Worm (Caenorhabditis elegans): ENCODE results near the gene his-3.
A peak's percentile ranks its signal among the peaks of the same experiment; 100 is the strongest.

Gene his-3

ce11 chrV:16023559-16023958 is 17.0 kb upstream of the his-3 start:
- TF ChIP-seq set-16 (GFP tag; IDR thresholded peaks at IDR 0.05) (peak; percentile 51), hlh-30 (tag; optimal IDR thresholded peaks at IDR 0.05; ENCODE audit: insufficient read depth) (no peak), F44E2.7 (GFP tag; IDR thresholded peaks at IDR 0.05) (no peak), php-3 (GFP tag; IDR thresholded peaks at IDR 0.05) (no peak)

- TF ChIP-seq spr-1 (tag; optimal IDR thresholded peaks at IDR 0.05) (no peak), arid-1 (GFP tag; conservative IDR thresholded peaks at IDR 0.05) (0 out of 2 replicates have a peak, but pooled peaks have one; percentile 33), dpl-1 (GFP tag; optimal IDR thresholded peaks at IDR 0.05) (peak; percentile 8), hmg-1.1 (GFP tag; IDR thresholded peaks at IDR 0.05) (no peak), daf-19 (GFP tag; conservative IDR thresholded peaks at IDR 0.05) (0 out of 2 replicates have a peak, but pooled peaks have one; percentile 13), F49E8.2 (tag; optimal IDR thresholded peaks at IDR 0.05; ENCODE audit: borderline replicate concordance) (peak; percentile 36)
Observed at ce11 chrV:16024300-16024699, 16.3 kb upstream of the his-3 start, which contains the start of gene T10C6.6. Gene T10C6.6, plus strand, starts transcription at chrV:16024326.

- TF ChIP-seq F49E8.2 (tag; optimal IDR thresholded peaks at IDR 0.05; ENCODE audit: borderline replicate concordance), result no peak
- peak; percentile 67 for TF ChIP-seq set-16 (GFP tag; IDR thresholded peaks at IDR 0.05)
- TF ChIP-seq unc-39 (tag; optimal IDR thresholded peaks at IDR 0.05), result no peak
- no peak for TF ChIP-seq aha-1 (tag)
Observed at ce11 chrV:16024917-16025316, 15.7 kb upstream of the his-3 start.

ce11 chrV:16029237-16029636 is 11.4 kb upstream of the his-3 start:
- TF ChIP-seq ceh-82 (tag; optimal IDR thresholded peaks at IDR 0.05) (no peak), madf-5 (GFP tag; IDR thresholded peaks at IDR 0.05) (no peak), ceh-44 (GFP tag; IDR thresholded peaks at IDR 0.05) (no peak), madf-9 (GFP tag; conservative IDR thresholded peaks at IDR 0.05) (no peak), Y5F2A.4 (GFP tag; optimal IDR thresholded peaks at IDR 0.05) (no peak), nhr-48 (tag; optimal IDR thresholded peaks at IDR 0.05) (no peak), zag-1 (tag; optimal IDR thresholded peaks at IDR 0.05) (no peak), lin-39 (tag; optimal IDR thresholded peaks at IDR 0.05) (no peak), saeg-2 (GFP tag; IDR thresholded peaks at IDR 0.05) (no peak), pqm-1 (tag; optimal IDR thresholded peaks at IDR 0.05) (no peak), ZK546.5 (tag; optimal IDR thresholded peaks at IDR 0.05) (no peak), dmd-9 (GFP tag; IDR thresholded peaks at IDR 0.05) (no peak), Y48G9A.11 (GFP tag; IDR thresholded peaks at IDR 0.05) (no peak), nhr-111 (GFP tag; optimal IDR thresholded peaks at IDR 0.05) (no peak), unc-130 (GFP tag; optimal IDR thresholded peaks at IDR 0.05) (no peak), lin-38 (GFP tag; IDR thresholded peaks at IDR 0.05) (no peak)

ce11 chrV:16031571-16031970 is 9.0 kb upstream of the his-3 start, which contains the start of gene T10C6.7:
Gene T10C6.7, minus strand, starts transcription at chrV:16031713.
- TF ChIP-seq cey-2 (tag; optimal IDR thresholded peaks at IDR 0.05; ENCODE audit: borderline replicate concordance, insufficient read depth) (no peak), ceh-32 (tag; optimal IDR thresholded peaks at IDR 0.05; ENCODE audit: poor library complexity) (no peak), tra-1 (GFP tag; IDR thresholded peaks at IDR 0.05) (no peak), spr-1 (tag; optimal IDR thresholded peaks at IDR 0.05) (no peak), hmg-1.1 (GFP tag; IDR thresholded peaks at IDR 0.05) (no peak)

DNA sequence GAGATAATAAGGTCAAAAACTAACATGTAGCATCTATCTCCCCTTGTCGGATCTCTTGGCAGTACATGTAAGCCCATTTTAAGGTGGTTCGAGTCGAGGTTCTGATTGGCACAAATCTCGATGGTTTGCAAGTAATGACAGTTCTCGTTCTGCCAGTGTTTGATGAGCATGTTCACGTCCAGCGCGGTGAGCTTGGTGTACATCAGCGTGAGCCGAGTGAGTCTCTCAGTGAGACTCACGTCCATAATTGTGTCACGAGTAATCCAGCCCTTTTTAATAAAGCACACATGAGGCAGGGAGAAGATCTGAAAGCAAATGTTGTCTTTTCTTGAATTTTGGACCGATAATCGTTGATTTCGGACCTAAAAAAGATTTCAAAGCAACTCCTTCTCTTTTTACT is 7.8 kb upstream of the his-3 start, which contains the start of gene T10C6.16:
TSS of gene T10C6.16 (minus strand) at position 245 of the 400 bp plus-strand sequence.
- TF ChIP-seq snpc-4 (tag; optimal IDR thresholded peaks at IDR 0.05) (no peak), nhr-11 (tag; optimal IDR thresholded peaks at IDR 0.05) (no peak), F44E2.7 (GFP tag; IDR thresholded peaks at IDR 0.05) (no peak), dmd-6 (GFP tag; IDR thresholded peaks at IDR 0.05) (no peak), aha-1 (tag) (peak; percentile 79), unc-62 (GFP tag; optimal IDR thresholded peaks at IDR 0.05 in 1 of 2) (peak in 1 of 2 experiments; percentile 97), unc-62 (tag; optimal IDR thresholded peaks at IDR 0.05) (no peak), Y105C5A.15 (GFP tag; IDR thresholded peaks at IDR 0.05) (no peak), snpc-1.2 (GFP tag; IDR thresholded peaks at IDR 0.05) (0 out of 2 replicates have a peak, but pooled peaks have one; percentile 8), nhr-48 (tag; optimal IDR thresholded peaks at IDR 0.05) (no peak), tag-97 (GFP tag; IDR thresholded peaks at IDR 0.05) (no peak), mes-2 (tag; optimal IDR thresholded peaks at IDR 0.05; ENCODE audit: poor library complexity, severe bottlenecking) (no peak)
